Worm (Caenorhabditis elegans): Measurements from ENCODE around the gene fipr-21.

DNA sequence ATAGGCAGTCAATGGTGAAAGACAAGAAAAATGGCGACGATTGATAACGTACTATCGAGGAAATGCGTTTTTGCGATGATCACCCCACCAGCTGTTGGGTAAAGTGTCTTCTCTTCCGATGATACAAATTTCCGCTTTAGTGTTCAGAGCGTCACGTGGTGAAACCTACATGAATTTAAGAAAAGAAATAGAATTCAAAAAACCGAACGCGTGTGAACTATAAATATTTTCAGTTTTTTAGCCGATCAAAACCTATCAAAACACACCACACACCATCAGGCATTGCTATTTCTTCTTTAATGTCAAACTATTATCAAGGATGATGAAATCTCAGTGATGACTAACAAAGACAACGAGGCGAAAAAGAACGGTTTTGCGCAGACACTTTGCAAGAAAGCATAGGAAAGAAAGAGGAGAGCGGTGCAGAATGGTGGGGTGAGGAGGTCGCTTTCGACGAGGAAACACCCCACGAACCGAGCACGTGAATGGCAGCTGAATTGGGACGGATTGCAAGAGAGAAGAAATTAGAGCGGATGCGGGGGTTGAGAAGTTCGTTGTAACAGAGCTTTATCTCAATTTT, 27.8 kb downstream of the fipr-21 start:
- TF ChIP-seq tab-1 (GFP tag; IDR thresholded peaks at IDR 0.05) (no peak), ref-1 (GFP tag; conservative IDR thresholded peaks at IDR 0.05) (no peak), med-1 (GFP tag; optimal IDR thresholded peaks at IDR 0.05; ENCODE audit: insufficient read depth) (no peak)
